Fruit fly (Drosophila melanogaster) ovary, adult (tissue): ENCODE measurements around the gene Cep97.
A peak's percentile ranks its signal among the peaks of the same experiment; 100 is the strongest.

Source experiments
- CG17801 ChIP-seq: fragments of 200-800 bp; optimal IDR thresholded peaks from 2 replicates; lab custom pipeline; 2019; ENCODE audit warnings: missing biosample characterization, mild to moderate bottlenecking, missing genetic modification characterization, moderate library complexity; ENCODE audit not compliant: partially characterized antibody

The Cep97 gene

dm6 chr2L:3888173-3888572, 20.7 kb downstream of the Cep97 start:
- no peak for TF ChIP-seq CG17801 (GFP tag; lab: Kevin White, UChicago)

DNA sequence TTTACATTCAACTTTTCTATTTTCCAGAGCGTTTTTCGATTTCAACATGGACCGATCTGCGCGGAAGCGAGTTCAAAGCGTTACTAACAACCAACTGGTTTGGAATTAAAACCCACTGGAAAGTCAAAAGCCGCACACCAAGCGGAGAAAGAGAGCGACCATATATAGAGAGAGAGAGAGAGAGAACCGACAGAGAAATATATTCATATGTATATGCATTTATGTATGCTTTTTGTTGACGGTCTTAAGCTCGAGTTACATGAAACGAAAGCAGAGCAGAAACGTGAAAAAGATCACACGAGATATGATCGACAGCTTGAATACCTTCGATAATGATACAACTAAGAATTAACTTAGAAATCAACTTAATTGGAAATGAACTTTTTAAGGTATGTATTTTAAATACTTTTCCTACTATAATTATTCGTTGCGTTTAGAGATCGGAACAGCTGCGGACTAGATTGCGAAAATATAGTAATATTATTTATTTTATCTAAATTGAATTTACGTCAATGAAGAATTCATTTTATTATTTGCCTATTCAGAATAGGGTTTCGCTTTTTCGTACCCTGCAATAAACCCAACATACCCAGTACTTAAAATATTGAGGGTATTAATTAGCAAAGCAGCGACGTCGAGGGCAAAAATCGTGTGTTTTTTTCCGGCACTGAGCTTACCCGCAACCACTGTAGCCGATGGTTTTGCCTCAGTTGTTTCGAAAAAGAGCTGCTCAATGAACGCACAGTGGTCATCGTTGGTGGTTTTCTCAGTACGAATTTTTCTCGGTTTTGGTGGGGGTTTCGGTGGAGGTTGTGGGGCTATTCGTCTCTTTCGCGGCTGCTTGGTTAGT, 21.5 kb downstream of the Cep97 start:
- TF ChIP-seq CG17801 (GFP tag; lab: Kevin White, UChicago) = peak; percentile 77

DNA sequence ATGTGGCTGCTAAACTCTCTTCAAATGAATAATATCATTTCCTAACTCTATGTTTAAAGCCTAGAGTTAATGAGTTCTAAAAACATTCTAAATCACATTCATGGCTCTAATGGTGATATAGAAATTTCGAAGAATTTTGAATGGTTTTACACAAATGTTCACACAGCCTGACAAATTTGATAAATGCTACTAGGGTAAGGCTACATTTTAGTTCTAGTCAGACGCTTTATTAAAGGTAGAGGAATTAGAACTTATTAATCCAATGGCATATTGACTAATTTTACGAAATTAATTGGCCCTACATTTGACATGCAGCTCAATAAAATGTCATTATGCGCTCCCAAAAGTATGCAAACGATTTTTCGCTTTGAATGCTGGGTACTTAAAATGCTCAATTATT, 22.4 kb downstream of the Cep97 start:
- no peak for TF ChIP-seq CG17801 (GFP tag; lab: Kevin White, UChicago)

dm6 chr2L:3893331-3893730, 25.8 kb downstream of the Cep97 start:
- TF ChIP-seq CG17801 (GFP tag; lab: Kevin White, UChicago) = no peak

DNA sequence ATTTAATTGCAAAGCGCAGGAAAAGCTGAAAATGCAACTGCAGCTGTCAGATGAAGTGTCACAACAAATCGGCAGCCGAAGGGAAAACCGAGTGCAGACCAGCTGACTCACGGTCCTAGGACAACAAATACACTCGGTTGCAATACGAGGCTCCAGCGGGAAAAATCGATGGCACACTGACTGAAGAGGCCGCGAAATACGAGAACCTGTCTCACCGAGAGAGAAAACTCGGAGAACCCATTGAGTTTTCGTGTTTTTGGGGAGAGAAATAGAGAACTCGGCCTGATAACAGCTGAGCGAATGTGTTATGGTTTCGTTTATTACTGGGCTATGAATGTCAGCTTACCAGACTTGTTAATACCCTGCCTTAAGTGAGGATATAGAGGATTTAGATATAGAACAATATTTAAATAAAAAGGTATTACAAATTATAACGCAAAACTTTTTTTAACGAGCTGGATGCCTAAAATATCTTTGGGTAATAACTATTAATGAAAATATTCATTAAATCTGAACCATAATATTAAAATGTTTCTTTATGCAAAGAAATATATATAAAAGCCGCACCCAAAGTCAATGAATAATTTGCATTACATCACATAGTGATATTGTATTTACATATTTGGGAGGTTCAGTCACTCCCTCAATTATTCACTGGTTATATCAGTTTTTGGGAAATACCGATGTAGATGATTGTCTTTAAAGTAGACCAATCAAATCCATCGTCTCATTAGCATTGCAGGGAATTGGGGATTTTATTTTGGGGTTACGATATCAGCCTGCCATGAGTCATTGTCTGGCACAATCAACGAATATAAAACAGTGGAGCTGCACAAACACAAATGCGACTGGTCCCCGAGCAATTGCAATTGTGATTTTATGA, 28.7 kb downstream of the Cep97 start:
- TF ChIP-seq CG17801 (GFP tag; lab: Kevin White, UChicago) = no peak

DNA sequence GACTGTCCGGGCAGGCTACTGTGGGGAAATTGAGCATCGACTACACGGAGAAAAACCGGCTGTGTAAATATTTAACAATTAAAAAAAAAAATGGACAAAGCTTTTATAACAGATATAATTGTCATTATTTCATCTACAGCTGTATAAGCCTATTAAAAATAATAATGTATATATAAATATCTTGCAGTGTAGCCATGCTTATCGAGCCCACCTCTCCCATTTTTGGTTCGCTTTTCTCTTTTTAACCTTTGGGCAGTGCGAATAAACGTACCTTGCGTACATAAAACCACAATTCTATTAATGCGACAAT, 29.3 kb downstream of the Cep97 start:
- peak; percentile 7 for TF ChIP-seq CG17801 (GFP tag; lab: Kevin White, UChicago)

DNA sequence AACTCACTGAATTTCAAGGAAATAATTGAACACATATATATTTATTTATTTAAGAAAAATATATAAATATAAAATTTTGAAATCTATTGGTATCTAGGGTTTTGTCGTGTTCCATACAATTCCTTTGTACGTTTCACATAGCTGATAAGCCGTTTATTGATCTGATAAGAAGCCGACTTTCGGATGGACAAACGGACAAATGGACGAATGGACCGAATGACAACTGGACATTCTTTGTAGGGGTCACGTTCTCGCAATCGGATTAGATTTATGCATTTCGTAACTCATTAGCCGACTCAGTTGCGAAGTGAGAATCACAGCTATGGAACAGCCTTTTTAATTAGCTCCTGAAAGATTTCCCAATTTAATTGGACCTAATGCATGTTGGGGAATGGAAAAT, 30.0 kb downstream of the Cep97 start:
- no peak for TF ChIP-seq CG17801 (GFP tag; lab: Kevin White, UChicago)

DNA sequence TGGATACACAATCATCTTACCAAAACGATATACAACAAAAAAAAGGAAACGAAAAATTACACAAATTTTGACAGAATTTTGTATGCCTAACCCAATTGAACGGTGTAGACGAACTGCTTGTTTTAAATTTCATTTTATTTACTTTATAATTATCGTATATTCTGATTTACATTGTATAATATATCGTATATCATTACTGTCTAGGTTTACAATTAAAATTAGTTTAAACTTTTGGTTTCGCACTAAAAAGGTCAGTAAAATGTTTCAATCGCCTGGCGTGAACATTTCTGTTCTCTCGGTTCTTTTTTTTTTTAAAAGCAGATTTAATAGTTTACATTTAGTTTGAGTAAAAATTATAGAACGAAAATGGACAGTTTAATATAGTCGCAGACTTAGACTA, 35.3 kb downstream of the Cep97 start, which contains the start of gene capu:
Gene capu, minus strand, starts transcription at position 101 of the 400 bp plus-strand sequence.
- TF ChIP-seq CG17801 (GFP tag; lab: Kevin White, UChicago) = no peak

DNA sequence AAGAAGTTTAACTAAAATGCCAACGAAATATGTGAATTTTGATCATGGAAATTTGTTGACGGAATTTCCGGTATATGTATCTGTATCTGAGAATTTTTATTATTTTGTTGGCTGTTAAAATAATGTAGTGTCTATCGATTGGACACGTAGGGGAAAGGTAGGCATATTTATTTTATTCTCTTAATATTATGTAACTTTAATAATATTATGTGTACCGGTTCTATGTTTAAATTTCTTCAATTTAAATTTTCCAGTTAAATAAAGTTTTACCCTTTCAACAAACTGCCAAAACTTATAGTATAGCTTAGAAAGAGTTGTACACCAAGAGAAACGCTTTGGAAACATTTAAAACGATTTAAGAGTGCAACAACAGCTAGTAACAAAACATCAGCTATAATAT, 46.7 kb downstream of the Cep97 start, which contains the start of gene Fpgs2:
Gene Fpgs2, minus strand, starts transcription at position 101 of the 400 bp plus-strand sequence.
- no peak for TF ChIP-seq CG17801 (GFP tag; lab: Kevin White, UChicago)

DNA sequence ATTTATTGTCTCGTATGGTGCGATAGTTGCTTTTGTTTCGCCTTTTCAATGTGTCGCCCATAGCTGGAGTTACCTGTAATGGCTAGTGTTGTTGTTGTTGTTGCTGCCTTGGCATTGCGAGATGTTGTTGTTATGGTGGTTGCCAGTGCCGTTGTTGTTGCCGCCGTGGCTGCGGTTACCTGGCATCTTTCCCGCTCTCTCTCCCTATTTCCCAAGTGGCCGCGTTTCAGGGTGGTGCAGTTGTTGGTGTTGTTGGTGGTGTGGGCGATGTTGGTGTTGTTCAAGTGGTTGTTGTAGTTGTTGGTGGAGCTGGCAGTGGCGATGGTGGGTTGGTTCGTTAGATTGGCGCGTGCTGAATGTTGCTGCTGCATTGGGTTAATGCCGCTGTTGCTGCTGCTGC, 47.2 kb downstream of the Cep97 start:
- TF ChIP-seq CG17801 (GFP tag; lab: Kevin White, UChicago) = no peak

dm6 chr2L:3916857-3917256, 49.4 kb downstream of the Cep97 start:
- TF ChIP-seq CG17801 (GFP tag; lab: Kevin White, UChicago) = no peak
